Worm (Caenorhabditis elegans) whole organism, L4/young adult: ENCODE measurements around the gene str-86.

Source experiments
- W03F9.2 ChIP-seq: fragments of 150-350 bp; optimal IDR thresholded peaks from 2 replicates; lab custom pipeline; 2014; ENCODE audit warnings: missing biosample characterization, missing genetic modification characterization
- dao-5 ChIP-seq: sonication (generic microtip); optimal IDR thresholded peaks from 2 replicates; lab custom pipeline; 2016; ENCODE audit warnings: missing genotype, missing genetic modification characterization, moderate library complexity, missing compliant biosample characterization

- TF ChIP-seq dao-5 (tag; lab: Kevin White, UChicago), result no peak
- no peak for TF ChIP-seq W03F9.2 (tag; lab: Kevin White, UChicago)
Observed at ce11 chrV:8994272-8994671, 10.8 kb upstream of the str-86 start.
